Worm (Caenorhabditis elegans) whole organism, L1 larva: Measurements from ENCODE around the gene ctsa-3.2.
"Not testable (repeated sequence)": the region's sequence is repeated elsewhere in the genome, so short reads cannot be mapped to it uniquely, and the experiment has no call there.

ENCODE experiments used
- C04F5.9 ChIP-seq: sonication (generic microtip); optimal IDR thresholded peaks from 2 replicates; lab custom pipeline; 2016; ENCODE audit warnings: missing genetic modification characterization, missing compliant biosample characterization
- C34B4.2 ChIP-seq: sonication (generic microtip); optimal IDR thresholded peaks from 2 replicates; lab custom pipeline; 2017; ENCODE audit warnings: mild to moderate bottlenecking, missing genetic modification characterization, missing compliant biosample characterization
- aha-1 ChIP-seq: fragments of 150-350 bp; optimal IDR thresholded peaks from 2 replicates; lab custom pipeline; 2014; ENCODE audit warnings: missing biosample characterization, missing genetic modification characterization
- alr-1 ChIP-seq: fragments of 200-800 bp; sonication (Bioruptor generic); optimal IDR thresholded peaks from 2 replicates; lab custom pipeline; 2018; ENCODE audit warnings: borderline replicate concordance, mild to moderate bottlenecking, missing genetic modification characterization, missing compliant biosample characterization
- aly-2 ChIP-seq: fragments of 150-350 bp; optimal IDR thresholded peaks from 2 replicates; lab custom pipeline; 2014; ENCODE audit warnings: missing biosample characterization, missing genetic modification characterization
- blmp-1 ChIP-seq: fragments of 150-350 bp; optimal IDR thresholded peaks from 2 replicates; lab custom pipeline; 2014; ENCODE audit warnings: missing biosample characterization, missing genetic modification characterization
- ceh-63 ChIP-seq: fragments of 200-800 bp; sonication (Bioruptor generic); optimal IDR thresholded peaks from 2 replicates; lab custom pipeline; 2018; ENCODE audit warnings: mild to moderate bottlenecking, missing genetic modification characterization, missing compliant biosample characterization
- ceh-82 ChIP-seq, 3 experiments: fragments of 150-350 bp in 1 of 3; sonication (generic microtip) in 2 of 3; optimal IDR thresholded peaks; 2 replicates each; lab custom pipeline; 2014 to 2017; ENCODE audit warnings: missing biosample characterization in 3 of 3, missing genetic modification characterization in 3 of 3
- dpl-1 ChIP-seq, 3 experiments: fragments of 150-350 bp in 2 of 3; sonication (generic microtip) in 1 of 3; optimal IDR thresholded peaks; 2 replicates each; lab custom pipeline; 2014 to 2017; ENCODE audit warnings: missing biosample characterization in 3 of 3, missing genetic modification characterization in 3 of 3, missing genetic modification reagents in 3 of 3
- efl-1 ChIP-seq, 4 experiments: fragments of 150-350 bp; optimal IDR thresholded peaks in 3 of 4; peaks in 1 of 4; 1 replicate in 1 of 4; 2 replicates in 3 of 4; lab custom pipeline; 2014; ENCODE audit warnings: missing biosample characterization in 2 of 4, missing genetic modification characterization in 2 of 4, missing genetic modification reagents in 2 of 4
- egl-27 ChIP-seq, 2 experiments: fragments of 150-350 bp in 1 of 2; sonication (generic microtip); optimal IDR thresholded peaks; 3 replicates each; lab custom pipeline; 2017 to 2018; ENCODE audit warnings: missing biosample characterization in 2 of 2, missing genetic modification characterization in 2 of 2, missing genetic modification reagents in 2 of 2
- elt-3 ChIP-seq, 6 experiments: fragments of 150-350 bp in 1 of 6; sonication (generic microtip); optimal IDR thresholded peaks; 2 replicates each; lab custom pipeline; 2017 to 2018; ENCODE audit warnings: missing biosample characterization in 6 of 6, missing genetic modification characterization in 6 of 6, inconsistent platforms in 1 of 6
- fkh-10 ChIP-seq: sonication (generic microtip); optimal IDR thresholded peaks from 2 replicates; lab custom pipeline; 2017; ENCODE audit warnings: missing biosample characterization, missing genetic modification reagents, missing genetic modification characterization
- fkh-4 ChIP-seq: sonication (generic microtip); optimal IDR thresholded peaks from 2 replicates; lab custom pipeline; 2016; ENCODE audit warnings: missing compliant biosample characterization, missing genetic modification characterization, borderline replicate concordance
- fkh-8 ChIP-seq: sonication (generic microtip); optimal IDR thresholded peaks from 2 replicates; lab custom pipeline; 2016; ENCODE audit warnings: mild to moderate bottlenecking, missing genetic modification characterization, missing compliant biosample characterization
- fos-1 ChIP-seq: fragments of 150-350 bp; optimal IDR thresholded peaks from 2 replicates; lab custom pipeline; 2014; ENCODE audit warnings: missing biosample characterization, missing genetic modification characterization
- grh-1 ChIP-seq: fragments of 200-800 bp; sonication (Bioruptor generic); IDR thresholded peaks from 2 replicates; pipeline ENCODE4 v1.3.6; 2022; ENCODE audit warnings: missing genetic modification reagents, missing genetic modification characterization, missing compliant biosample characterization
- hpl-2 ChIP-seq: fragments of 150-350 bp; optimal IDR thresholded peaks from 2 replicates; lab custom pipeline; 2014; ENCODE audit warnings: missing biosample characterization, missing genetic modification reagents, missing genetic modification characterization
- irx-1 ChIP-seq: sonication (generic microtip); optimal IDR thresholded peaks from 2 replicates; lab custom pipeline; 2016; ENCODE audit warnings: missing genetic modification characterization, missing compliant biosample characterization
- lir-3 ChIP-seq: sonication (generic microtip); optimal IDR thresholded peaks from 2 replicates; lab custom pipeline; 2016; ENCODE audit warnings: mild to moderate bottlenecking, missing genetic modification characterization, moderate library complexity, missing compliant biosample characterization; ENCODE audit not compliant: poor library complexity
- nhr-20 ChIP-seq: sonication (generic microtip); optimal IDR thresholded peaks from 2 replicates; lab custom pipeline; 2016; ENCODE audit warnings: mild to moderate bottlenecking, missing genetic modification characterization, missing compliant biosample characterization
- nhr-28 ChIP-seq: fragments of 150-350 bp; optimal IDR thresholded peaks from 2 replicates; lab custom pipeline; 2014; ENCODE audit warnings: missing biosample characterization, missing genetic modification characterization
- nhr-84 ChIP-seq: sonication (generic microtip); optimal IDR thresholded peaks from 2 replicates; lab custom pipeline; 2017; ENCODE audit warnings: missing biosample characterization, missing genetic modification characterization
- nhr-90 ChIP-seq: sonication (generic microtip); optimal IDR thresholded peaks from 2 replicates; lab custom pipeline; 2016; ENCODE audit warnings: mild to moderate bottlenecking, missing genetic modification characterization, missing compliant biosample characterization; ENCODE audit not compliant: poor library complexity
- pag-3 ChIP-seq: sonication (generic microtip); optimal IDR thresholded peaks from 2 replicates; lab custom pipeline; 2017; ENCODE audit warnings: missing genetic modification characterization, mild to moderate bottlenecking, missing compliant biosample characterization, antibody characterized with exemption, borderline replicate concordance; ENCODE audit not compliant: insufficient read depth
- pax-3 ChIP-seq: fragments of 200-800 bp; sonication (Bioruptor generic); optimal IDR thresholded peaks from 2 replicates; lab custom pipeline; 2018; ENCODE audit warnings: mild to moderate bottlenecking, missing genetic modification characterization, moderate library complexity, missing compliant biosample characterization
- snpc-4 ChIP-seq: fragments of 150-350 bp; optimal IDR thresholded peaks from 2 replicates; lab custom pipeline; 2014; ENCODE audit warnings: missing biosample characterization, missing genetic modification characterization
- swsn-7 ChIP-seq: sonication (generic microtip); optimal IDR thresholded peaks from 2 replicates; lab custom pipeline; 2016; ENCODE audit warnings: missing genetic modification characterization, missing compliant biosample characterization
- tbx-2 ChIP-seq: sonication (generic microtip); optimal IDR thresholded peaks from 2 replicates; lab custom pipeline; 2016; ENCODE audit warnings: missing genetic modification characterization, missing compliant biosample characterization
- unc-130 ChIP-seq: fragments of 150-350 bp; optimal IDR thresholded peaks from 2 replicates; lab custom pipeline; 2017; ENCODE audit warnings: missing biosample characterization, missing genetic modification characterization, inconsistent platforms
- unc-86 ChIP-seq: sonication (generic microtip); optimal IDR thresholded peaks from 2 replicates; lab custom pipeline; 2016; ENCODE audit warnings: missing genetic modification characterization, missing compliant biosample characterization
- unc-98 ChIP-seq: fragments of 200-800 bp; sonication (Bioruptor generic); IDR thresholded peaks from 2 replicates; pipeline ENCODE4 v1.3.6; 2022; ENCODE audit warnings: missing genetic modification characterization, missing compliant biosample characterization
- vab-15 ChIP-seq: sonication (generic microtip); optimal IDR thresholded peaks from 2 replicates; lab custom pipeline; 2017; ENCODE audit warnings: missing genotype, mild to moderate bottlenecking, missing genetic modification characterization, missing compliant biosample characterization
- zag-1 ChIP-seq: fragments of 150-350 bp; optimal IDR thresholded peaks from 2 replicates; lab custom pipeline; 2014; ENCODE audit warnings: missing biosample characterization, missing genetic modification characterization
- ztf-11 ChIP-seq, 2 experiments: sonication (generic microtip); optimal IDR thresholded peaks; 2 replicates each; lab custom pipeline; 2016 to 2017; ENCODE audit warnings: missing genetic modification characterization in 2 of 2, missing biosample characterization in 1 of 2, missing compliant biosample characterization in 1 of 2
- ztf-4 ChIP-seq: fragments of 150-350 bp; optimal IDR thresholded peaks from 2 replicates; lab custom pipeline; 2014; ENCODE audit warnings: missing biosample characterization, missing genetic modification characterization

The ctsa-3.2 gene

DNA sequence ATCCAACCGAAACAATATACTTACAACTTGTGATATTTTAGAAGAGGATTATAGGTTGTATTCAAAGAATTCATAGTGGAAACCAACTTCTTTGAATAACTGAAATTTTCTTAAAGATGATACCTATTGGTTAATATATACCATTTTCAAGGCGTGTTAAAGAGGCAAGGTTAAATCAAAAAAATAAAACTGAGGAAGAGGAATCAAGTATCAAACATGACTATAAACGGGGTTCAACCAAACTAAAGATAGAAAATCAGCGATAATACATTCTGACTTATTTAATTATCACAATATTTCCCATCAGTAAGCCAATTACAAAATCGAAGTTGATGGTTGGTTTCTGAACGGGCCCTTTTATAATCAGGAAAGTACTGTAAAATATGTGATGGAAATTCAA is 13.6 kb upstream of the ctsa-3.2 start, which contains the start of gene chil-3:
chil-3 (minus strand) TSS at position 101 of the 400 bp plus-strand sequence.
- TF ChIP-seq nhr-20 (tag; lab: Kevin White, UChicago) (no peak), aha-1 (no peak), fkh-4 (tag; lab: Kevin White, UChicago) (no peak), nhr-84 (tag; lab: Kevin White, UChicago) (no peak), alr-1 (no peak), zag-1 (tag; lab: Kevin White, UChicago) (no peak), fkh-10 (GFP tag; lab: Kevin White, UChicago) (no peak), nhr-90 (tag; lab: Kevin White, UChicago) (no peak), fos-1 (tag; lab: Kevin White, UChicago) (no peak), C34B4.2 (tag; lab: Kevin White, UChicago) (no peak), ztf-11 (tag; optimal IDR thresholded peaks at IDR 0.05; lab: Kevin White, UChicago) (no peak), unc-130 (tag; lab: Kevin White, UChicago) (no peak), egl-27 (tag; optimal IDR thresholded peaks at IDR 0.05; lab: Kevin White, UChicago) (no peak), tbx-2 (tag; lab: Kevin White, UChicago) (no peak), snpc-4 (no peak), nhr-28 (tag; lab: Kevin White, UChicago) (no peak), ceh-82 (tag; optimal IDR thresholded peaks at IDR 0.05; lab: Kevin White, UChicago) (no peak), dpl-1 (GFP tag; optimal IDR thresholded peaks at IDR 0.05; lab: Kevin White, UChicago) (no peak), irx-1 (no peak)

DNA sequence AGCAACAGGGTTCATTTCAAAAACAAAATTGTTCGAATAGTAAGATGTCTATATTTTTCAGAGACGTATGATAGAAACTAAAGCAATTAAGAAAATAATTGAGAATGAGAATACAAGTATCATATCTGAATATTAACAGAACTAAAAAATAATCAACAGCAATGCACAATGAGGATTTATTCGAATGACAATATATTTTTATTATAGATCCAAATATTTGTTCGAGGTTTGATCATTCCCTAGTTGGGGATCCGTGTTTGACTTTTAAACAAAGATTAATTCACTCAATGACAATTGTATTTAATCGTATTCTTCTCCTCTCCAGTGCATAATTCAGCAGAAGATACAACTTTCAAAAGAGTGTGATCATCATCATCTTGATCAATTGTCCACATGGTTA is 12.8 kb upstream of the ctsa-3.2 start, which contains the start of gene C08H9.18:
C08H9.18 (minus strand) TSS at position 101 of the 400 bp plus-strand sequence.
- TF ChIP-seq ceh-63 (GFP tag; lab: Kevin White, UChicago) = no peak
- TF ChIP-seq swsn-7 (tag; lab: Kevin White, UChicago) = no peak
- no peak for TF ChIP-seq blmp-1 (tag; lab: Kevin White, UChicago)
- no peak for TF ChIP-seq aly-2 (tag; lab: Kevin White, UChicago)
- no peak for TF ChIP-seq dpl-1 (GFP tag; optimal IDR thresholded peaks at IDR 0.05; lab: Kevin White, UChicago)
- TF ChIP-seq fkh-8 (tag; lab: Kevin White, UChicago) = no peak
- TF ChIP-seq, all 84 proteins: peak for 0

DNA sequence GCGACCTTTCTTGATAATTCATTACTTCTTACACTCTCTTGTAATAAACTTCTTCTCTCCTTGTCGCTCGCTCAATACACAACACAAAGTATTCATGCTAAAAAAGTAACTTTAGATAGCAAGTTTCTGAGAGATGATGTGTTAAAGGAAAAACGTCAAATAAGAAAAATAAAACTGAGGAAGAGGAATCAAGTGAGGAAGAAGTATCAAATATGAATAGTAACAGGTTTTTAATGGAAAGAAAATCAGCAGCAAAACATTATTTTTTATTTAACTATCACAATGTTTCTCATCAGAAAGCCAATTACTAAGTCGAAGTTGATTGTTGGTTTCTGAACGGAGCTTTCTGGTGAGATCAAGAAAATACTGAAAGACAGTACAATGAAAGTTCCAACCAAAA is 8.6 kb upstream of the ctsa-3.2 start, which contains the start of gene chil-1:
chil-1 (minus strand) TSS at position 101 of the 400 bp plus-strand sequence.
- not testable (repeated sequence) for TF ChIP-seq fkh-8 (tag; lab: Kevin White, UChicago); lir-3 (tag; lab: Kevin White, UChicago); hpl-2

DNA sequence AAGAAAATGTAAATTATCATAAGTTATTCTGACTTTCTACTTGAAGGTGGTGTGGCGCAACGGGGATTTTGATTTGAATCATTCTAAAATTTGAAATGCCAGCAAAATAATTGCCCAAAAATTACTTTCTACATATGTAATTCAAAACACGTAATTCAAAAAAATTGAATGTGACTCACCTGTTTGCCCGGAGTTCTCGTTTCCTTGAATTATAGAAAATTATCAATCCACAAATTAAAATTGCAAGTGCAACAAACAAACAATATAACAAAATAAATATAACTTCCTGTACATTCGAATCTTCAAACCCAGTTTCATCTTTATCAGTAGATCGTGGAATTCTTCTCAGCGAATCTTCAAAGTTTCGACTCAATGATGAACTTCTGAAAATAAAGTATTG is 6.8 kb upstream of the ctsa-3.2 start:
- no peak for TF ChIP-seq ceh-82 (tag; optimal IDR thresholded peaks at IDR 0.05; lab: Kevin White, UChicago)
- no peak for TF ChIP-seq grh-1
- no peak for TF ChIP-seq ztf-4 (tag; lab: Kevin White, UChicago)
- TF ChIP-seq efl-1 (optimal IDR thresholded peaks at IDR 0.05; lab: Kevin White, UChicago) = no peak
- no peak for TF ChIP-seq efl-1 (GFP tag; optimal IDR thresholded peaks at IDR 0.05 in 1 of 2; lab: Kevin White, UChicago)
- no peak for TF ChIP-seq nhr-28 (tag; lab: Kevin White, UChicago)
- TF ChIP-seq C04F5.9 (tag; lab: Kevin White, UChicago) = no peak
- TF ChIP-seq pax-3 (tag; lab: Kevin White, UChicago) = no peak
- no peak for TF ChIP-seq elt-3 (tag; optimal IDR thresholded peaks at IDR 0.05; lab: Kevin White, UChicago)
- TF ChIP-seq vab-15 (tag; lab: Kevin White, UChicago) = no peak
- TF ChIP-seq unc-130 (tag; lab: Kevin White, UChicago) = no peak
- TF ChIP-seq ztf-11 (tag; optimal IDR thresholded peaks at IDR 0.05; lab: Kevin White, UChicago) = no peak
- no peak for TF ChIP-seq pag-3 (tag; lab: Kevin White, UChicago)
- no peak for TF ChIP-seq unc-86 (tag; lab: Kevin White, UChicago)
- no peak for TF ChIP-seq unc-98 (GFP tag; lab: Robert Waterston, UW)
